Worm (Caenorhabditis elegans): ENCODE measurements around the gene eat-6.

DNA sequence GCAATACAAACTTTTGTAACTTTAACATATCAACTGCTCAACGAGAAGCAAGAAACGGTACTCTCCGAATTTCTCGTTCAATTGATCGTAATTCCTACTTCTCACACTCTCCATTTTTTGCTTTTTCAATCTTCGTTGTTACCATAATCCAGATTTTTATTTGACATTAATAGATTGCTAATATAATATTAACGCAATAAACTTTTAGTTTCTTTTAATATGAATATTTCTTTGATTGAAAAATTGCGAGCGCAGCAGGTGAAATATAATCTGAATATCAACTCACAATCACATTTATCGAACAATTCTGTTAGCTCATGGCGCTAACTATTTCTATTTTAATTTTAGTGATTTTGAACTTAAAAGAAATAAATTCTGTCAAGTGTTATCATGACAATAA lies 37.4 kb downstream of the eat-6 start, which contains the start of gene lurp-4:
- TF ChIP-seq mec-3 (tag; optimal IDR thresholded peaks at IDR 0.05; ENCODE audit: borderline replicate concordance) (no peak), hlh-30 (tag; optimal IDR thresholded peaks at IDR 0.05; ENCODE audit: insufficient read depth) (no peak), ceh-48 (tag; optimal IDR thresholded peaks at IDR 0.05) (no peak), ref-2 (tag; optimal IDR thresholded peaks at IDR 0.05) (no peak)

Data from whole organism, late embryonic.